Fruit fly (Drosophila melanogaster) whole organism: ENCODE measurements around the gene CG6282.
A peak's percentile ranks its signal among the peaks of the same experiment; 100 is the strongest.

Experiments used
- CG8478 ChIP-seq: fragments of >200 bp; optimal IDR thresholded peaks from 2 replicates; lab custom pipeline; 2018; ENCODE audit warnings: inconsistent platforms
- Dll ChIP-seq: fragments of >200 bp; optimal IDR thresholded peaks from 2 replicates; lab custom pipeline; 2017
- EcR ChIP-seq, 2 experiments: fragments of >200 bp; optimal IDR thresholded peaks; 2 replicates each; lab custom pipeline; 2017; ENCODE audit warnings: missing biosample characterization in 2 of 2, missing genetic modification characterization in 2 of 2, missing genetic modification reagents in 2 of 2
- pan ChIP-seq: fragments of >200 bp; optimal IDR thresholded peaks from 2 replicates; lab custom pipeline; 2017
- psq ChIP-seq: fragments of >200 bp; optimal IDR thresholded peaks from 2 replicates; lab custom pipeline; 2017
- usp ChIP-seq: fragments of >200 bp; optimal IDR thresholded peaks from 2 replicates; lab custom pipeline; 2017; ENCODE audit warnings: missing biosample characterization, missing genetic modification characterization, mixed read lengths

The CG6282 gene

dm6 chr3L:8603880-8604692 is at the start of gene CG6282, which contains the start of gene CG5989:
Gene CG6282 (plus strand): TSS chr3L:8604657.
Gene CG5989 (minus strand): TSS chr3L:8604149.
- TF ChIP-seq Dll (lab: Kevin White, UChicago), result peak; percentile 46
- no peak for TF ChIP-seq EcR (GFP tag; optimal IDR thresholded peaks at IDR 0.05; lab: Kevin White, UChicago)

dm6 chr3L:8557018-8557417 is 47.4 kb upstream of the CG6282 start:
- TF ChIP-seq EcR (GFP tag; optimal IDR thresholded peaks at IDR 0.05; lab: Kevin White, UChicago) (no peak), psq (lab: Kevin White, UChicago) (no peak), CG8478 (lab: Kevin White, UChicago) (no peak), Dll (lab: Kevin White, UChicago) (no peak), usp (no peak), pan (lab: Kevin White, UChicago) (no peak)

- TF ChIP-seq pan (lab: Kevin White, UChicago) (no peak), CG8478 (lab: Kevin White, UChicago) (no peak), Dll (lab: Kevin White, UChicago) (no peak), psq (lab: Kevin White, UChicago) (no peak), EcR (GFP tag; optimal IDR thresholded peaks at IDR 0.05; lab: Kevin White, UChicago) (no peak), usp (no peak)
These were observed 44.6 kb upstream of the CG6282 start for dm6 chr3L:8559754-8560328.

dm6 chr3L:8560637-8561036 is 43.8 kb upstream of the CG6282 start:
- no peak for TF ChIP-seq psq (lab: Kevin White, UChicago)
- no peak for TF ChIP-seq pan (lab: Kevin White, UChicago)
- TF ChIP-seq CG8478 (lab: Kevin White, UChicago), result no peak
- no peak for TF ChIP-seq usp
- TF ChIP-seq Dll (lab: Kevin White, UChicago), result no peak
- no peak for TF ChIP-seq EcR (GFP tag; optimal IDR thresholded peaks at IDR 0.05; lab: Kevin White, UChicago)

- TF ChIP-seq usp (no peak), psq (lab: Kevin White, UChicago) (no peak), pan (lab: Kevin White, UChicago) (no peak)
These were observed 28.3 kb upstream of the CG6282 start, which contains the start of the genes CG6638 and CG43078 for dm6 chr3L:8575844-8576842. Gene CG6638 (minus strand): TSS chr3L:8576078. Gene CG43078 (plus strand): TSS chr3L:8576808.

dm6 chr3L:8578470-8578869 is 26.0 kb upstream of the CG6282 start:
- TF ChIP-seq CG8478 (lab: Kevin White, UChicago) (no peak), EcR (GFP tag; optimal IDR thresholded peaks at IDR 0.05; lab: Kevin White, UChicago) (no peak), pan (lab: Kevin White, UChicago) (no peak), psq (lab: Kevin White, UChicago) (no peak), Dll (lab: Kevin White, UChicago) (no peak), usp (no peak)

dm6 chr3L:8579513-8579912 is 24.9 kb upstream of the CG6282 start:
- TF ChIP-seq usp, result no peak
- no peak for TF ChIP-seq Dll (lab: Kevin White, UChicago)
- no peak for TF ChIP-seq pan (lab: Kevin White, UChicago)
- TF ChIP-seq CG8478 (lab: Kevin White, UChicago), result no peak
- TF ChIP-seq EcR (GFP tag; optimal IDR thresholded peaks at IDR 0.05; lab: Kevin White, UChicago), result no peak
- TF ChIP-seq psq (lab: Kevin White, UChicago), result no peak

dm6 chr3L:8580780-8581179 is 23.7 kb upstream of the CG6282 start:
- no peak for TF ChIP-seq Dll (lab: Kevin White, UChicago)
- TF ChIP-seq CG8478 (lab: Kevin White, UChicago), result no peak
- no peak for TF ChIP-seq psq (lab: Kevin White, UChicago)
- no peak for TF ChIP-seq usp
- TF ChIP-seq EcR (GFP tag; optimal IDR thresholded peaks at IDR 0.05; lab: Kevin White, UChicago), result no peak
- no peak for TF ChIP-seq pan (lab: Kevin White, UChicago)

dm6 chr3L:8582105-8582707 is 22.3 kb upstream of the CG6282 start:
- no peak for TF ChIP-seq psq (lab: Kevin White, UChicago)
- TF ChIP-seq CG8478 (lab: Kevin White, UChicago), result no peak
- TF ChIP-seq EcR (GFP tag; optimal IDR thresholded peaks at IDR 0.05; lab: Kevin White, UChicago), result no peak
- TF ChIP-seq pan (lab: Kevin White, UChicago), result no peak
- no peak for TF ChIP-seq Dll (lab: Kevin White, UChicago)
- TF ChIP-seq usp, result no peak

dm6 chr3L:8584086-8584485 is 20.4 kb upstream of the CG6282 start:
- no peak for TF ChIP-seq CG8478 (lab: Kevin White, UChicago)
- no peak for TF ChIP-seq pan (lab: Kevin White, UChicago)
- no peak for TF ChIP-seq EcR (GFP tag; optimal IDR thresholded peaks at IDR 0.05; lab: Kevin White, UChicago)
- TF ChIP-seq psq (lab: Kevin White, UChicago), result no peak
- no peak for TF ChIP-seq Dll (lab: Kevin White, UChicago)
- TF ChIP-seq usp, result no peak
